Fruit fly (Drosophila melanogaster) whole organism, embryonic: Measurements from ENCODE around the gene CG1213.

Experiments
- ATbp ChIP-seq: fragments of 200-800 bp; sonication (Bioruptor generic); optimal IDR thresholded peaks from 2 replicates; lab custom pipeline; 2017; ENCODE audit warnings: missing biosample characterization, mild to moderate bottlenecking, missing genetic modification characterization, missing genetic modification reagents
- Bgb ChIP-seq: fragments of 200-800 bp; sonication (Bioruptor generic); IDR thresholded peaks from 2 replicates; pipeline ENCODE4 v1.3.6; 2022; ENCODE audit warnings: missing biosample characterization, missing genetic modification characterization; ENCODE audit not compliant: partially characterized antibody
- CG10267 ChIP-seq: fragments of 200-800 bp; sonication (Bioruptor generic); optimal IDR thresholded peaks from 2 replicates; lab custom pipeline; 2018; ENCODE audit warnings: missing biosample characterization, mild to moderate bottlenecking, missing genetic modification characterization, moderate library complexity
- CG10366 ChIP-seq: fragments of 200-800 bp; sonication (Bioruptor generic); IDR thresholded peaks from 2 replicates; pipeline ENCODE4 v1.3.6; 2022; ENCODE audit warnings: missing biosample characterization, missing genetic modification characterization
- CG10959 ChIP-seq: fragments of 200-800 bp; sonication (Bioruptor generic); IDR thresholded peaks from 2 replicates; pipeline ENCODE4 v1.3.6; 2022; ENCODE audit warnings: missing biosample characterization, missing genetic modification characterization
- CG11398 ChIP-seq: fragments of 200-800 bp; sonication (Bioruptor generic); optimal IDR thresholded peaks from 2 replicates; lab custom pipeline; 2016; ENCODE audit warnings: missing biosample characterization, missing genetic modification characterization
- CG11696 ChIP-seq: fragments of 200-800 bp; sonication (Bioruptor generic); IDR thresholded peaks from 2 replicates; pipeline ENCODE4 v1.3.6; 2022; ENCODE audit warnings: missing biosample characterization, missing genetic modification characterization
- CG12071 ChIP-seq: fragments of 200-800 bp; sonication (Bioruptor generic); optimal IDR thresholded peaks from 3 replicates; lab custom pipeline; 2018; ENCODE audit warnings: missing biosample characterization, mild to moderate bottlenecking, missing genetic modification characterization
- CG13624 ChIP-seq: fragments of 200-800 bp; sonication (Bioruptor generic); optimal IDR thresholded peaks from 2 replicates; lab custom pipeline; 2016; ENCODE audit warnings: missing biosample characterization, missing genetic modification characterization
- CG13775 ChIP-seq: fragments of 200-800 bp; sonication (Bioruptor generic); optimal IDR thresholded peaks from 3 replicates; lab custom pipeline; 2017; ENCODE audit warnings: missing biosample characterization, mild to moderate bottlenecking, missing genetic modification characterization
- CG18262 ChIP-seq: fragments of 200-800 bp; optimal IDR thresholded peaks from 3 replicates; lab custom pipeline; 2019; ENCODE audit warnings: missing biosample characterization, mild to moderate bottlenecking, missing genetic modification characterization, moderate library complexity
- CG18476 ChIP-seq: fragments of 200-800 bp; sonication (Bioruptor generic); optimal IDR thresholded peaks from 2 replicates; lab custom pipeline; 2016; ENCODE audit warnings: missing biosample characterization, mild to moderate bottlenecking, missing genetic modification characterization
- CG18764 ChIP-seq: fragments of 200-800 bp; sonication (Bioruptor generic); optimal IDR thresholded peaks from 3 replicates; lab custom pipeline; 2016; ENCODE audit warnings: missing biosample characterization, missing genetic modification characterization
- CG3995 ChIP-seq: fragments of 200-800 bp; sonication (Bioruptor generic); optimal IDR thresholded peaks from 3 replicates; lab custom pipeline; 2016; ENCODE audit warnings: missing biosample characterization, missing genetic modification characterization
- CG4282 ChIP-seq: fragments of 200-800 bp; sonication (Bioruptor generic); optimal IDR thresholded peaks from 2 replicates; lab custom pipeline; 2016; ENCODE audit warnings: missing biosample characterization, missing genetic modification characterization
- CG4820 ChIP-seq: fragments of 200-800 bp; sonication (Bioruptor generic); optimal IDR thresholded peaks from 3 replicates; lab custom pipeline; 2016; ENCODE audit warnings: missing biosample characterization, missing genetic modification characterization
- CG5245 ChIP-seq: fragments of 200-800 bp; sonication (Bioruptor generic); optimal IDR thresholded peaks from 3 replicates; lab custom pipeline; 2016; ENCODE audit warnings: missing biosample characterization, missing genetic modification characterization
- CG6854 ChIP-seq: fragments of 200-800 bp; sonication (Bioruptor generic); optimal IDR thresholded peaks from 3 replicates; lab custom pipeline; 2017; ENCODE audit warnings: missing biosample characterization, mild to moderate bottlenecking, missing genetic modification characterization
- CG9797 ChIP-seq: fragments of 200-800 bp; sonication (Bioruptor generic); optimal IDR thresholded peaks from 3 replicates; lab custom pipeline; 2018; ENCODE audit warnings: missing biosample characterization, mild to moderate bottlenecking, missing genetic modification characterization
- Dad ChIP-seq: fragments of 200-800 bp; sonication (Bioruptor generic); optimal IDR thresholded peaks from 3 replicates; lab custom pipeline; 2016; ENCODE audit warnings: missing biosample characterization, missing genetic modification characterization
- Dll ChIP-seq: fragments of 200-800 bp; sonication (Bioruptor generic); IDR thresholded peaks from 4 replicates; pipeline ENCODE4 v1.3.6; 2022; ENCODE audit warnings: missing biosample characterization, missing genetic modification characterization; ENCODE audit not compliant: partially characterized antibody
- Elba2 ChIP-seq: fragments of 200-800 bp; sonication (Bioruptor generic); optimal IDR thresholded peaks from 3 replicates; lab custom pipeline; 2016; ENCODE audit warnings: missing biosample characterization, missing genetic modification characterization
- H2.0 ChIP-seq: fragments of 200-800 bp; sonication (Bioruptor generic); IDR thresholded peaks from 2 replicates; pipeline ENCODE4 v1.3.6; 2022; ENCODE audit warnings: missing biosample characterization, missing genetic modification characterization
- HHEX ChIP-seq: fragments of 200-800 bp; sonication (Bioruptor generic); optimal IDR thresholded peaks from 3 replicates; lab custom pipeline; 2017; ENCODE audit warnings: missing biosample characterization, mild to moderate bottlenecking, missing genetic modification characterization, missing genetic modification reagents
- Hr3 ChIP-seq: fragments of 200-800 bp; sonication (Bioruptor generic); optimal IDR thresholded peaks from 3 replicates; lab custom pipeline; 2016; ENCODE audit warnings: missing biosample characterization, missing genetic modification characterization
- Myb ChIP-seq: fragments of 200-800 bp; sonication (Bioruptor generic); optimal IDR thresholded peaks from 2 replicates; lab custom pipeline; 2016; ENCODE audit warnings: missing biosample characterization, missing genetic modification characterization
- NC2β ChIP-seq: fragments of 200-800 bp; sonication (Bioruptor generic); optimal IDR thresholded peaks from 2 replicates; lab custom pipeline; 2016; ENCODE audit warnings: missing biosample characterization, missing genetic modification characterization
- Side ChIP-seq: fragments of 200-800 bp; sonication (Bioruptor generic); optimal IDR thresholded peaks from 2 replicates; lab custom pipeline; 2016; ENCODE audit warnings: missing biosample characterization, missing genetic modification characterization
- Sry-β ChIP-seq: fragments of 200-800 bp; sonication (Bioruptor generic); optimal IDR thresholded peaks from 2 replicates; lab custom pipeline; 2018; ENCODE audit warnings: missing biosample characterization, mild to moderate bottlenecking, missing genetic modification characterization, moderate library complexity
- Stat92E ChIP-seq, 3 experiments: fragments of >200 bp in 2 of 3; fragments of 200-800 bp in 1 of 3; sonication (Bioruptor generic) in 1 of 3; optimal IDR thresholded peaks; 2 replicates each; lab custom pipeline; 2017 to 2019; ENCODE audit warnings: missing biosample characterization in 3 of 3, missing genetic modification characterization in 3 of 3, mild to moderate bottlenecking in 1 of 3, moderate library complexity in 1 of 3
- Xbp1 ChIP-seq: fragments of 200-800 bp; sonication (Bioruptor generic); optimal IDR thresholded peaks from 3 replicates; lab custom pipeline; 2016; ENCODE audit warnings: missing biosample characterization, mild to moderate bottlenecking, missing genetic modification characterization
- bab2 ChIP-seq: fragments of 200-800 bp; sonication (Bioruptor generic); optimal IDR thresholded peaks from 2 replicates; lab custom pipeline; 2016; ENCODE audit warnings: missing biosample characterization, missing genetic modification characterization
- caup ChIP-seq: fragments of 200-800 bp; sonication (Bioruptor generic); optimal IDR thresholded peaks from 3 replicates; lab custom pipeline; 2017; ENCODE audit warnings: missing biosample characterization, mild to moderate bottlenecking, missing genetic modification characterization, moderate library complexity; ENCODE audit not compliant: severe bottlenecking
- dpn ChIP-seq, 2 experiments: fragments of 200-800 bp; sonication (Bioruptor generic); optimal IDR thresholded peaks; 3 replicates each; lab custom pipeline; 2016; ENCODE audit warnings: missing biosample characterization in 2 of 2, missing genetic modification characterization in 2 of 2
- dysf ChIP-seq: fragments of 200-800 bp; sonication (Bioruptor generic); IDR thresholded peaks from 3 replicates; pipeline ENCODE4 v1.3.6; 2022; ENCODE audit warnings: missing biosample characterization, missing genetic modification characterization
- emc ChIP-seq: fragments of 200-800 bp; sonication (Bioruptor generic); optimal IDR thresholded peaks from 2 replicates; lab custom pipeline; 2016; ENCODE audit warnings: missing biosample characterization, missing genetic modification characterization
- en ChIP-seq: fragments of 200-800 bp; sonication (Bioruptor generic); optimal IDR thresholded peaks from 2 replicates; lab custom pipeline; 2016; ENCODE audit warnings: missing biosample characterization, missing genetic modification characterization
- h ChIP-seq: fragments of >200 bp; optimal IDR thresholded peaks from 2 replicates; lab custom pipeline; 2017
- hb ChIP-seq: fragments of 200-800 bp; sonication (Bioruptor generic); IDR thresholded peaks from 3 replicates; pipeline ENCODE4 v1.3.6; 2022; ENCODE audit warnings: missing biosample characterization, missing genetic modification characterization; ENCODE audit not compliant: partially characterized antibody
- inv ChIP-seq: fragments of 200-800 bp; sonication (Bioruptor generic); IDR thresholded peaks from 2 replicates; pipeline ENCODE4 v1.3.6; 2022; ENCODE audit warnings: missing biosample characterization, missing genetic modification characterization; ENCODE audit not compliant: partially characterized antibody
- kay ChIP-seq: fragments of 200-800 bp; sonication (Bioruptor generic); optimal IDR thresholded peaks from 2 replicates; lab custom pipeline; 2016; ENCODE audit warnings: missing biosample characterization, missing genetic modification characterization
- lab ChIP-seq: fragments of 200-800 bp; sonication (Bioruptor generic); optimal IDR thresholded peaks from 3 replicates; lab custom pipeline; 2017; ENCODE audit warnings: missing biosample characterization, missing genetic modification characterization, mild to moderate bottlenecking, moderate library complexity, missing genetic modification reagents
- lmd ChIP-seq: fragments of 200-800 bp; sonication (Bioruptor generic); IDR thresholded peaks from 2 replicates; pipeline ENCODE4 v1.3.6; 2022; ENCODE audit warnings: missing biosample characterization, missing genetic modification characterization
- nau ChIP-seq: fragments of 200-800 bp; sonication (Bioruptor generic); optimal IDR thresholded peaks from 3 replicates; lab custom pipeline; 2017; ENCODE audit warnings: missing biosample characterization, mild to moderate bottlenecking, missing genetic modification characterization, missing genetic modification reagents
- peb ChIP-seq: fragments of 200-800 bp; sonication (Bioruptor generic); IDR thresholded peaks from 2 replicates; pipeline ENCODE4 v1.3.6; 2022; ENCODE audit warnings: missing biosample characterization, missing genetic modification characterization
- pho ChIP-seq: fragments of 200-800 bp; sonication (Bioruptor generic); optimal IDR thresholded peaks from 2 replicates; lab custom pipeline; 2016; ENCODE audit warnings: missing biosample characterization, missing genetic modification characterization
- pnt ChIP-seq: fragments of 200-800 bp; sonication (Bioruptor generic); optimal IDR thresholded peaks from 3 replicates; lab custom pipeline; 2016; ENCODE audit warnings: missing biosample characterization, missing genetic modification characterization
- prd ChIP-seq, 3 experiments: fragments of >200 bp in 2 of 3; fragments of 200-800 bp in 1 of 3; sonication (Bioruptor generic) in 1 of 3; optimal IDR thresholded peaks in 2 of 3; IDR thresholded peaks in 1 of 3; 2 replicates in 2 of 3; 3 replicates in 1 of 3; pipeline versions ENCODE4 v1.3.6 to Lab custom; 2017 to 2022; ENCODE audit warnings: missing biosample characterization in 1 of 3, missing genetic modification characterization in 1 of 3
- scrt ChIP-seq: fragments of 200-800 bp; sonication (Bioruptor generic); optimal IDR thresholded peaks from 2 replicates; lab custom pipeline; 2018; ENCODE audit warnings: missing biosample characterization, mild to moderate bottlenecking, missing genetic modification characterization, moderate library complexity
- stwl ChIP-seq: fragments of 200-800 bp; sonication (Bioruptor generic); optimal IDR thresholded peaks from 3 replicates; lab custom pipeline; 2018; ENCODE audit warnings: missing biosample characterization, mild to moderate bottlenecking, missing genetic modification characterization, moderate library complexity
- tx ChIP-seq: fragments of 200-800 bp; sonication (Bioruptor generic); optimal IDR thresholded peaks from 2 replicates; lab custom pipeline; 2016; ENCODE audit warnings: missing biosample characterization, missing genetic modification characterization

The CG1213 gene

DNA sequence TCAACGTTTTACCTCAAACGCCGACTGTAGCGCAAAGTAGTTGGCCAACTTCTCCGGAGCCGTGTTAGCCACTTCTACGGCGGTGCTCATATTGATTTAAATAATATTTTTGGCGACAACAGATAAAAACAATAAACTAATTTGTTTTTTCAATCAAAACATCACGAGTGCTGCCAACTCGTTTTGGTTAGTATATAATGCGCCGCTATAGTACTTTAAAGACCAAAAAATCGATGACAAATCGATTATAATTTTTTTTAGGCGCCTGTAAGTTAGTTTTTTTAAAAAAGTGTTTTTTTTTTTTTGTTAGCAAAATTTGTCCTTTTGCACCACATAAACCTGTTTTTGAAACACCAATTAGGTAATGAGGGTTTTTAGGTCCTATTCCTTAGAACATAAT is 19.7 kb upstream of the CG1213 start, which contains the start of gene Hpr1 (continued):
- TF ChIP-seq dpn (GFP tag; optimal IDR thresholded peaks at IDR 0.05; lab: Kevin White, UChicago) = no peak
- no peak for TF ChIP-seq caup (GFP tag; lab: Kevin White, UChicago)
- TF ChIP-seq CG12071 (GFP tag; lab: Kevin White, UChicago) = no peak
- TF ChIP-seq en (GFP tag; lab: Kevin White, UChicago) = no peak
- no peak for TF ChIP-seq CG18764 (GFP tag; lab: Kevin White, UChicago)
- TF ChIP-seq CG18262 (tag; lab: Kevin White, UChicago) = no peak
- no peak for TF ChIP-seq lab
- TF ChIP-seq kay (GFP tag; lab: Kevin White, UChicago) = no peak
- no peak for TF ChIP-seq lmd (GFP tag; lab: Robert Waterston, UW)
- TF ChIP-seq CG4820 = no peak
- no peak for TF ChIP-seq CG6854 (GFP tag; lab: Kevin White, UChicago)
- TF ChIP-seq CG10959 (GFP tag; lab: Robert Waterston, UW) = no peak
- no peak for TF ChIP-seq pnt (GFP tag; lab: Kevin White, UChicago)
- no peak for TF ChIP-seq emc
- TF ChIP-seq CG18476 (GFP tag; lab: Kevin White, UChicago) = no peak
- no peak for TF ChIP-seq inv (GFP tag; lab: Robert Waterston, UW)
- TF ChIP-seq tx (GFP tag; lab: Kevin White, UChicago) = no peak
- no peak for TF ChIP-seq Stat92E (GFP tag; optimal IDR thresholded peaks at IDR 0.05; lab: Kevin White, UChicago)
- TF ChIP-seq ATbp (GFP tag; lab: Kevin White, UChicago) = no peak
- TF ChIP-seq peb (GFP tag; lab: Robert Waterston, UW) = no peak
- TF ChIP-seq CG13775 = no peak
- TF ChIP-seq stwl (tag; lab: Kevin White, UChicago) = peak; percentile 68
- no peak for TF ChIP-seq CG9797 (GFP tag; lab: Kevin White, UChicago)
- no peak for TF ChIP-seq bab2 (GFP tag; lab: Kevin White, UChicago)
- no peak for TF ChIP-seq NC2β
- no peak for TF ChIP-seq Dad (GFP tag; lab: Kevin White, UChicago)
- TF ChIP-seq CG4282 (GFP tag; lab: Kevin White, UChicago) = no peak
- TF ChIP-seq Side (GFP tag; lab: Kevin White, UChicago) = no peak
- peak; percentile 52; the same call in 1 of the 4 replicates for TF ChIP-seq Dll (GFP tag; lab: Robert Waterston, UW)
- TF ChIP-seq CG13624 (GFP tag; lab: Kevin White, UChicago) = no peak
- TF ChIP-seq Xbp1 (GFP tag; lab: Kevin White, UChicago) = no peak
- TF ChIP-seq hb (GFP tag; lab: Robert Waterston, UW) = no peak
- no peak for TF ChIP-seq CG11696 (GFP tag; lab: Robert Waterston, UW)
- no peak for TF ChIP-seq Elba2 (GFP tag; lab: Kevin White, UChicago)
- TF ChIP-seq CG3995 (GFP tag; lab: Kevin White, UChicago) = no peak
- TF ChIP-seq nau (GFP tag; lab: Kevin White, UChicago) = no peak
- TF ChIP-seq prd (optimal IDR thresholded peaks at IDR 0.05; lab: Kevin White, UChicago) = no peak
- TF ChIP-seq prd (GFP tag; IDR thresholded peaks at IDR 0.05; lab: Robert Waterston, UW) = no peak
- TF ChIP-seq CG10267 (tag; lab: Kevin White, UChicago) = peak; percentile 42
- no peak for TF ChIP-seq scrt
- no peak for TF ChIP-seq Sry-β (GFP tag; lab: Kevin White, UChicago)
- TF ChIP-seq pho (GFP tag; lab: Kevin White, UChicago) = no peak
- TF ChIP-seq CG5245 (GFP tag; lab: Kevin White, UChicago) = no peak
- TF ChIP-seq HHEX (GFP tag; lab: Kevin White, UChicago) = no peak
- TF ChIP-seq H2.0 (GFP tag; lab: Robert Waterston, UW) = no peak
- TF ChIP-seq h = no peak
- no peak for TF ChIP-seq dysf (GFP tag; lab: Robert Waterston, UW)
- no peak for TF ChIP-seq CG10366 (GFP tag; lab: Robert Waterston, UW)
- TF ChIP-seq Hr3 (GFP tag; lab: Kevin White, UChicago) = no peak
- peak; percentile 29; the same call in 1 of the 2 replicates for TF ChIP-seq Bgb (GFP tag; lab: Robert Waterston, UW)
- TF ChIP-seq Myb = peak; percentile 31
- no peak for TF ChIP-seq CG11398
